Worm (Caenorhabditis elegans): ENCODE measurements around the gene C52B9.4.

DNA sequence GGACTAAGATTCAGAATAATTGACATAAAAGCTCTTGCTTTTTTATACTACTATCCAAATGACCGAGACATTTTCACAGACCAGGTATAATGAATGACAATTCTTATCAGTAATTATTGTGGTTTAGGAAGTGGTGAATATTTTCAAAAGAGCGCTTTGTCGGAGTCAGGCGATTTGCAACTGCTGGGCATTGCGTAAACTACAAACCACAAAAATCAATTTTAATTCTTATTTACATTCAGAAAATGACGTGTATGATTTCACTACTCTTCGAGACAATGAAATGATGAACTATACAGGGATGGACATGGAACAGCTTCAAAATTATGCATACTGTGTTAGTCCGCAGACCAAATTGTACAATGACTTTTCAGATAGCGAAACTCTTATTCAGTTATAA lies 24.0 kb downstream of the C52B9.4 start:
- TF ChIP-seq snpc-4 (GFP tag; optimal IDR thresholded peaks at IDR 0.05) (no peak), snpc-4 (tag; optimal IDR thresholded peaks at IDR 0.05) (no peak), fkh-3 (tag; optimal IDR thresholded peaks at IDR 0.05) (no peak), him-1 (tag; optimal IDR thresholded peaks at IDR 0.05) (no peak)

Measured in whole organism, young adult.